Worm (Caenorhabditis elegans) whole organism, L1 larva: ENCODE results near the gene hlh-25.

ENCODE experiments used
- efl-3 ChIP-seq: fragments of 200-800 bp; sonication (Bioruptor generic); optimal IDR thresholded peaks from 2 replicates; lab custom pipeline; 2018; ENCODE audit warnings: mild to moderate bottlenecking, missing genetic modification characterization, missing compliant biosample characterization
- lin-15B ChIP-seq: fragments of 150-350 bp; sonication (generic microtip); optimal IDR thresholded peaks from 3 replicates; lab custom pipeline; 2014; ENCODE audit warnings: missing biosample characterization, missing genetic modification characterization
- mep-1 ChIP-seq: fragments of 150-350 bp; optimal IDR thresholded peaks from 2 replicates; lab custom pipeline; 2014; ENCODE audit warnings: missing biosample characterization, missing genetic modification characterization
- unc-30 ChIP-seq: sonication (generic microtip); optimal IDR thresholded peaks from 2 replicates; lab custom pipeline; 2017; ENCODE audit warnings: missing biosample characterization, missing genetic modification characterization
- unc-98 ChIP-seq: fragments of 200-800 bp; sonication (Bioruptor generic); IDR thresholded peaks from 2 replicates; pipeline ENCODE4 v1.3.6; 2022; ENCODE audit warnings: missing genetic modification characterization, missing compliant biosample characterization

ce11 chrII:5537524-5537923 lies 2.5 kb downstream of the hlh-25 start, which contains the start of gene C17C3.11:
- TF ChIP-seq efl-3 (GFP tag; lab: Kevin White, UChicago): no peak
- TF ChIP-seq unc-98: no peak
- TF ChIP-seq unc-30 (tag; lab: Kevin White, UChicago): no peak
- TF ChIP-seq mep-1: no peak
- no peak for TF ChIP-seq lin-15B
